Worm (Caenorhabditis elegans) whole organism, L4 larva: ENCODE measurements around the gene M7.7.

Source experiments
- D1046.2 ChIP-seq: fragments of 200-800 bp; sonication (Bioruptor generic); IDR thresholded peaks from 2 replicates; pipeline ENCODE4 v1.3.6; 2022; ENCODE audit warnings: missing genetic modification characterization, missing compliant biosample characterization
- F37D6.2 ChIP-seq: sonication (generic microtip); optimal IDR thresholded peaks from 2 replicates; lab custom pipeline; 2016; ENCODE audit warnings: mild to moderate bottlenecking, missing genetic modification characterization, missing compliant biosample characterization
- F44E2.7 ChIP-seq: fragments of 200-800 bp; sonication (Bioruptor generic); IDR thresholded peaks from 2 replicates; pipeline ENCODE4 v2.1.2; 2022; ENCODE audit warnings: missing genetic modification characterization, missing compliant biosample characterization
- R02D3.7 ChIP-seq: fragments of 150-350 bp; sonication (generic microtip); optimal IDR thresholded peaks from 3 replicates; lab custom pipeline; 2014; ENCODE audit warnings: missing biosample characterization, missing genetic modification characterization
- T20F7.1 ChIP-seq: fragments of 200-800 bp; sonication (Bioruptor generic); optimal IDR thresholded peaks from 2 replicates; lab custom pipeline; 2018; ENCODE audit warnings: mild to moderate bottlenecking, missing genetic modification characterization, missing compliant biosample characterization
- T26A8.4 ChIP-seq: fragments of 200-800 bp; sonication (Bioruptor generic); IDR thresholded peaks from 2 replicates; pipeline ENCODE4 v1.3.6; 2022; ENCODE audit warnings: missing genetic modification characterization, missing compliant biosample characterization
- Y105C5A.15 ChIP-seq: fragments of 200-800 bp; sonication (Bioruptor generic); IDR thresholded peaks from 2 replicates; pipeline ENCODE4 v1.3.6; 2022; ENCODE audit warnings: missing genetic modification characterization, missing compliant biosample characterization
- Y5F2A.4 ChIP-seq: fragments of 200-800 bp; sonication (Bioruptor generic); optimal IDR thresholded peaks from 2 replicates; lab custom pipeline; 2018; ENCODE audit warnings: mild to moderate bottlenecking, missing genetic modification characterization, missing compliant biosample characterization
- ZK337.2 ChIP-seq: fragments of 200-800 bp; sonication (Bioruptor generic); IDR thresholded peaks from 2 replicates; pipeline ENCODE4 v1.3.6; 2022; ENCODE audit warnings: missing genetic modification reagents, missing genetic modification characterization, missing compliant biosample characterization
- ZK546.5 ChIP-seq, 2 experiments: sonication (generic microtip); optimal IDR thresholded peaks; 2 replicates each; lab custom pipeline; 2017; ENCODE audit warnings: missing biosample characterization in 2 of 2, missing genetic modification characterization in 2 of 2
- ama-1 ChIP-seq: fragments of 150-350 bp; optimal IDR thresholded peaks from 2 replicates; lab custom pipeline; 2014; ENCODE audit warnings: inconsistent platforms, mixed read lengths
- ceh-28 ChIP-seq: fragments of 150-350 bp; optimal IDR thresholded peaks from 2 replicates; lab custom pipeline; 2014; ENCODE audit warnings: missing biosample characterization, missing genetic modification reagents, missing genetic modification characterization
- ceh-44 ChIP-seq: fragments of 200-800 bp; sonication (Bioruptor generic); IDR thresholded peaks from 2 replicates; pipeline ENCODE4 v1.3.6; 2022; ENCODE audit warnings: missing genetic modification reagents, missing genetic modification characterization, missing compliant biosample characterization
- daf-12 ChIP-seq: fragments of 150-350 bp; optimal IDR thresholded peaks from 2 replicates; lab custom pipeline; 2014; ENCODE audit warnings: missing biosample characterization, missing genetic modification reagents, missing genetic modification characterization
- daf-16 ChIP-seq, 3 experiments: sonication (generic microtip); optimal IDR thresholded peaks; 2 replicates each; lab custom pipeline; 2016 to 2017; ENCODE audit warnings: missing genetic modification characterization in 3 of 3, missing genetic modification reagents in 3 of 3, mild to moderate bottlenecking in 2 of 3, missing compliant biosample characterization in 2 of 3, missing biosample characterization in 1 of 3, moderate library complexity in 1 of 3
- daf-8 ChIP-seq: fragments of 200-800 bp; sonication (Bioruptor generic); IDR thresholded peaks from 2 replicates; pipeline ENCODE4 v1.3.6; 2022; ENCODE audit warnings: missing genetic modification characterization, missing compliant biosample characterization
- egl-43 ChIP-seq: fragments of 200-800 bp; sonication (Bioruptor generic); IDR thresholded peaks from 2 replicates; pipeline ENCODE4 v1.3.6; 2022; ENCODE audit warnings: missing genetic modification reagents, missing genetic modification characterization, missing compliant biosample characterization
- fkh-10 ChIP-seq: fragments of 150-350 bp; optimal IDR thresholded peaks from 2 replicates; lab custom pipeline; 2014; ENCODE audit warnings: missing biosample characterization, missing genetic modification reagents, missing genetic modification characterization
- fos-1 ChIP-seq: fragments of 150-350 bp; optimal IDR thresholded peaks from 2 replicates; lab custom pipeline; 2014; ENCODE audit warnings: missing biosample characterization, missing genetic modification characterization
- hif-1 ChIP-seq, 2 experiments: sonication (generic microtip); optimal IDR thresholded peaks; 2 replicates each; lab custom pipeline; 2016 to 2017; ENCODE audit warnings: missing compliant biosample characterization in 2 of 2, missing genetic modification characterization in 2 of 2, missing genetic modification reagents in 2 of 2, missing genotype in 2 of 2, mild to moderate bottlenecking in 1 of 2
- hlh-30 ChIP-seq: sonication (generic microtip); optimal IDR thresholded peaks from 2 replicates; lab custom pipeline; 2017; ENCODE audit warnings: antibody characterized with exemption, mild to moderate bottlenecking, missing genetic modification characterization, missing compliant biosample characterization; ENCODE audit not compliant: insufficient read depth
- lim-7 ChIP-seq: fragments of 200-800 bp; sonication (Bioruptor generic); IDR thresholded peaks from 2 replicates; pipeline ENCODE4 v1.3.6; 2022; ENCODE audit warnings: missing genetic modification characterization, missing compliant biosample characterization
- lin-15B ChIP-seq: fragments of 150-350 bp; sonication (generic microtip); optimal IDR thresholded peaks from 3 replicates; lab custom pipeline; 2014; ENCODE audit warnings: missing biosample characterization, missing genetic modification characterization
- lin-39 ChIP-seq: fragments of 150-350 bp; optimal IDR thresholded peaks from 2 replicates; lab custom pipeline; 2014; ENCODE audit warnings: missing biosample characterization, missing genetic modification reagents, missing genetic modification characterization
- lsy-2 ChIP-seq, 2 experiments: fragments of 150-350 bp in 1 of 2; sonication (generic microtip) in 1 of 2; optimal IDR thresholded peaks; 2 replicates each; lab custom pipeline; 2014 to 2017; ENCODE audit warnings: missing biosample characterization in 2 of 2, missing genetic modification characterization in 2 of 2
- mdl-1 ChIP-seq, 2 experiments: fragments of 150-350 bp in 1 of 2; sonication (generic microtip) in 1 of 2; optimal IDR thresholded peaks; 2 replicates each; lab custom pipeline; 2014 to 2017; ENCODE audit warnings: missing biosample characterization in 2 of 2, missing genetic modification characterization in 2 of 2
- nhr-25 ChIP-seq: sonication (generic microtip); optimal IDR thresholded peaks from 2 replicates; lab custom pipeline; 2017; ENCODE audit warnings: missing genetic modification characterization, mild to moderate bottlenecking, missing compliant biosample characterization, antibody characterized with exemption, moderate library complexity, borderline replicate concordance; ENCODE audit not compliant: insufficient read depth
- nhr-41 ChIP-seq: fragments of 200-800 bp; sonication (Bioruptor generic); IDR thresholded peaks from 2 replicates; pipeline ENCODE4 v1.3.6; 2022; ENCODE audit warnings: missing genetic modification reagents, missing genetic modification characterization, missing compliant biosample characterization
- nhr-42 ChIP-seq: fragments of 200-800 bp; sonication (Bioruptor generic); IDR thresholded peaks from 2 replicates; pipeline ENCODE4 v1.3.6; 2022; ENCODE audit warnings: missing genetic modification characterization, missing compliant biosample characterization
- nhr-6 ChIP-seq: fragments of 150-350 bp; optimal IDR thresholded peaks from 2 replicates; lab custom pipeline; 2014; ENCODE audit warnings: missing biosample characterization, missing genetic modification characterization
- nhr-76 ChIP-seq: fragments of 150-350 bp; optimal IDR thresholded peaks from 2 replicates; lab custom pipeline; 2014; ENCODE audit warnings: missing biosample characterization, missing genetic modification characterization
- nhr-77 ChIP-seq: fragments of 150-350 bp; optimal IDR thresholded peaks from 2 replicates; lab custom pipeline; 2014; ENCODE audit warnings: missing biosample characterization, missing genetic modification characterization
- pqm-1 ChIP-seq: sonication (generic microtip); optimal IDR thresholded peaks from 2 replicates; lab custom pipeline; 2017; ENCODE audit warnings: missing biosample characterization, missing genetic modification characterization
- set-16 ChIP-seq: fragments of 200-800 bp; sonication (Bioruptor generic); IDR thresholded peaks from 2 replicates; pipeline ENCODE4 v1.3.6; 2022; ENCODE audit warnings: missing genetic modification reagents, missing genetic modification characterization, missing compliant biosample characterization
- tag-97 ChIP-seq: fragments of 200-800 bp; sonication (Bioruptor generic); IDR thresholded peaks from 2 replicates; pipeline ENCODE4 v1.3.6; 2022; ENCODE audit warnings: missing genetic modification characterization, missing compliant biosample characterization
- unc-130 ChIP-seq: sonication (generic microtip); optimal IDR thresholded peaks from 2 replicates; lab custom pipeline; 2016; ENCODE audit warnings: missing genetic modification reagents, missing genetic modification characterization, missing compliant biosample characterization
- unc-62 ChIP-seq, 3 experiments: fragments of 150-350 bp in 1 of 3; sonication (generic microtip); optimal IDR thresholded peaks in 2 of 3; peaks in 1 of 3; 1 replicate in 1 of 3; 2 replicates in 2 of 3; lab custom pipeline; 2014 to 2017; ENCODE audit warnings: missing biosample characterization in 3 of 3, missing genetic modification characterization in 3 of 3, missing genetic modification reagents in 3 of 3, missing genotype in 1 of 3
- zfp-3 ChIP-seq: fragments of 200-800 bp; sonication (Bioruptor generic); conservative IDR thresholded peaks from 2 replicates; pipeline ENCODE4 v1.3.6; 2022; ENCODE audit warnings: missing genetic modification reagents, missing genetic modification characterization, missing compliant biosample characterization
- zip-11 ChIP-seq: fragments of 200-800 bp; sonication (Bioruptor generic); IDR thresholded peaks from 2 replicates; pipeline ENCODE4 v1.3.6; 2022; ENCODE audit warnings: missing genetic modification characterization, missing compliant biosample characterization

Gene M7.7

DNA sequence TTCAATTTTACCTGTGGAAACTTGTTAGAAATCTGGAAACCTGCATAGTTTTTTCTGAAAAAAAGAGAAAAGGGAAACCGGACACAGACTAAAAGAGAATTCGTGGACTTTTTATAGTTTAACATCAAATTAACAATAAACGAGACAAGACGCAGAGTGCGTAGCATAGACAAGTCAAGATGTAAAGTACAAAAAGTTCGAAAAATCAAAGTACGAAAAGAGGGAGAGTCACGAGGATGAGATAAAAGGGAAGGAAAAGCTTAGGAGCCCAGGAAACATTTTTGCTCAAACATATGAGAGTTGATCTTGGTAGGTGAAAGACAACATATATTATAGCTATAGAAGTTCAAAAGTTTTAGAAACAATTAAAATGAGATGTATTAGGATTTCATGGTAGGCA is 8.2 kb downstream of the M7.7 start, which contains the start of gene M7.12:
TSS of gene M7.12 (minus strand) at position 188 of the 400 bp plus-strand sequence.
- TF ChIP-seq fos-1 (tag; lab: Kevin White, UChicago) (no peak), tag-97 (GFP tag; lab: Robert Waterston, UW) (no peak), nhr-76 (tag; lab: Kevin White, UChicago) (peak; percentile 76), zip-11 (GFP tag; lab: Robert Waterston, UW) (no peak), T26A8.4 (GFP tag; lab: Robert Waterston, UW) (no peak), hlh-30 (no peak), ZK337.2 (GFP tag; lab: Robert Waterston, UW) (no peak)

DNA sequence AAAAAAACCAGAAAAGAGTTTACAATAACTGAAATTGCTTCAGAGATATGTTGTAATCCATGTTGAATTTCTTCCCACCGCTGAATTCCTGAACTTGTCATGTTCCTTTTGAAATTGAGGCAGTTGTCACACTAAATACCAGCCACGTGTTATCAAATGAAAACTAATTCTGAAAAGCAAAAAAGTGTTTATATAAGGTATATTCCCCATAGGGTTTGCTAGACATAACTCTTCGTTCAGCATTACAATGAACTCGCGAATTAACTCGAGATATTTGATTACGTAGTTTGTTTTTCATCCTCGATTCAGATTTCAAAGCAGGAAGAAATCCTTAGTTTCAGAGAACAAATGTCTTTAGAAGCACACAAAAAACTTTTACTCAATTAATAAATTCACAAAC is 10.6 kb downstream of the M7.7 start, which contains the start of gene str-3:
TSS of gene str-3 (minus strand) at position 101 of the 400 bp plus-strand sequence.
- TF ChIP-seq lin-39 (tag; lab: Kevin White, UChicago) (no peak), nhr-25 (tag; lab: Kevin White, UChicago) (no peak), unc-130 (GFP tag; lab: Kevin White, UChicago) (no peak), set-16 (GFP tag; lab: Robert Waterston, UW) (no peak), lim-7 (GFP tag; lab: Robert Waterston, UW) (no peak), fkh-10 (GFP tag; lab: Kevin White, UChicago) (no peak), unc-62 (GFP tag; optimal IDR thresholded peaks at IDR 0.05 in 1 of 2; lab: Kevin White, UChicago) (peak in 1 of 2 experiments; percentile 33), unc-62 (tag; optimal IDR thresholded peaks at IDR 0.05; lab: Kevin White, UChicago) (no peak), F37D6.2 (tag; lab: Kevin White, UChicago) (no peak), ceh-44 (GFP tag; lab: Robert Waterston, UW) (no peak)

DNA sequence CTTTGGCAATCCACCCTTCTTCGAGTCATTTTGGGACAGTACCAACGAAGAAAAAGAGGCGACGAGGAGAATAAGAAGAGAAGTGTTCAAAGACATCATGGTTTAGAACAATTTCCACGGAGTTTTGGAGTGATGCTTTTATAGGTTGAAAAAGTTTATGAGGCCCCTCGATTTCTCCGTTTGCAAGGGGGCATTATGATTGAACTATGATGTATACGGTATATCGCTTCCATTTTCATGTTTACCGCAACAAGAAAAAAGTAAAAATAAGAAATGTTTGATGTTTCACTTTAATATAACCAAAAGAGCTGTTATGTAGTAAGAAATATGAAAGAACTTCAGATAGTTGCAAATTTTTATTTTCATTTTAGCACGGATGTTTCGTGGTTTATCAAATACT is 11.8 kb downstream of the M7.7 start, which contains the start of gene srlf-18:
TSS of gene srlf-18 (minus strand) at position 101 of the 400 bp plus-strand sequence.
- TF ChIP-seq Y105C5A.15 (GFP tag; lab: Robert Waterston, UW) (no peak), zfp-3 (no peak), hif-1 (tag; optimal IDR thresholded peaks at IDR 0.05; lab: Kevin White, UChicago) (no peak), lin-15B (tag; lab: Kevin White, UChicago) (no peak), nhr-77 (tag; lab: Kevin White, UChicago) (no peak), ZK546.5 (tag; optimal IDR thresholded peaks at IDR 0.05; lab: Kevin White, UChicago) (no peak), daf-12 (tag; lab: Kevin White, UChicago) (no peak), lin-39 (tag; lab: Kevin White, UChicago) (no peak), nhr-41 (GFP tag; lab: Robert Waterston, UW) (no peak), daf-8 (GFP tag; lab: Robert Waterston, UW) (no peak), ceh-28 (no peak)
- TF ChIP-seq, all 104 proteins: peak for 0

ce11 chrIV:11102608-11103007 is 13.0 kb downstream of the M7.7 start, which contains the start of gene srlf-17:
Gene srlf-17, minus strand, starts transcription at chrIV:11102708.
- no peak for TF ChIP-seq Y5F2A.4 (GFP tag; lab: Kevin White, UChicago)
- TF ChIP-seq R02D3.7 (tag; lab: Kevin White, UChicago) = no peak
- TF ChIP-seq daf-8 (GFP tag; lab: Robert Waterston, UW) = no peak
- no peak for TF ChIP-seq F44E2.7 (GFP tag; lab: Robert Waterston, UW)
- no peak for TF ChIP-seq D1046.2
- no peak for TF ChIP-seq nhr-41 (GFP tag; lab: Robert Waterston, UW)
- TF ChIP-seq egl-43 (GFP tag; lab: Robert Waterston, UW) = no peak
- no peak for TF ChIP-seq lsy-2 (tag; optimal IDR thresholded peaks at IDR 0.05; lab: Kevin White, UChicago)
- no peak for TF ChIP-seq ama-1 (lab: Kevin White, UChicago)
- TF ChIP-seq daf-16 (GFP tag; optimal IDR thresholded peaks at IDR 0.05; lab: Kevin White, UChicago) = no peak
- TF ChIP-seq daf-16 (tag; optimal IDR thresholded peaks at IDR 0.05; lab: Kevin White, UChicago) = no peak
- TF ChIP-seq mdl-1 (tag; optimal IDR thresholded peaks at IDR 0.05; lab: Kevin White, UChicago) = no peak
- no peak for TF ChIP-seq nhr-42 (GFP tag; lab: Robert Waterston, UW)
- TF ChIP-seq lin-15B (tag; lab: Kevin White, UChicago) = no peak
- TF ChIP-seq pqm-1 (tag; lab: Kevin White, UChicago) = no peak
- no peak for TF ChIP-seq T20F7.1 (GFP tag; lab: Kevin White, UChicago)
- no peak for TF ChIP-seq nhr-6 (tag; lab: Kevin White, UChicago)
- TF ChIP-seq, all 104 proteins: peak for 0
